Fruit fly (Drosophila melanogaster): ENCODE data around the gene vls.
A peak's percentile ranks its signal among the peaks of the same experiment; 100 is the strongest.

The vls gene

DNA sequence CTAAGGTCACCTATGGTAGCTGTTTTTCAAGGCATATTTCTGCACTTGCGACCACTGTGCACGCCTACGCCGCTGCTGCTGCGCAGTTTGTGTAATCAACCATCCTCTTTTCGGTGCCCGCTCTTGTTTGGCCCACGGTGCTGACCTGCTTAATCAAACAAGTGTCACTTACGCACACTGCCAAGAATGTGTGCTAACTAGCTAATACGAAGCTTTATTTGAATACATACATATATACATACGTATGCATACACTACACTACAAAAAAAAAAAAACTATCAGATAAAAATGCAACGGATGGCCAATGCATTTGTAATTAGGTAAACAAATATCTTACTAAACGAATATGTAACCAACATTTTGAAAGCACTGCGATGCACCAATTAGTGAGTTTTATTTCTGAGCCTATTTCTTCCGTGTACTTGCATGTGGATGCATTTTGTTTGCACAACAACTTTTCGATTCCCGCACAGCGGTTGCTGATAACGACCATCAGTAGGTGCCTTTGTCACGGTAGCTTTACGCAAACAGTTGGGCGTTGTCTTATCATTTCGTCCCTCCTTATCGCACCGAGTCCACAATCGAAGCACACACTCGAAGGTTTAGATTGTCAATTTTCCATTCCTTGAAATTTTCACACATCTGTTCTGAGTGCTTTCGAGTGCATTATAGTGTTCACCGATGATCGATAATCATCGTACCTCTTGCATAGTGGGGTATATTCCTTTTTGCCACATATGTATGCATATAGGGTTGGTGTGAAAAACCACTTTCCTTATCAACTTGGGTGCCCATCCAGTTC, 21.0 kb upstream of the vls start (continued):
- TF ChIP-seq Neu2 (GFP tag; optimal IDR thresholded peaks at IDR 0.05; ENCODE audit: borderline replicate concordance): no peak
- no peak for TF ChIP-seq Lpt (GFP tag; optimal IDR thresholded peaks at IDR 0.05)
- TF ChIP-seq CG8478 (optimal IDR thresholded peaks at IDR 0.05): no peak
- peak; percentile 84 for TF ChIP-seq HLH3B (GFP tag; IDR thresholded peaks at IDR 0.05)
- peak; percentile 67 for TF ChIP-seq CG17612 (GFP tag; IDR thresholded peaks at IDR 0.05)
- TF ChIP-seq Deaf1 (tag; optimal IDR thresholded peaks at IDR 0.05): peak; percentile 89
- peak; percentile 67 for TF ChIP-seq cas (GFP tag; IDR thresholded peaks at IDR 0.05)
- peak; percentile 77 for TF ChIP-seq CG6683 (GFP tag; optimal IDR thresholded peaks at IDR 0.05)
- TF ChIP-seq CG12071 (GFP tag; optimal IDR thresholded peaks at IDR 0.05): peak; percentile 83
- peak; percentile 78 for TF ChIP-seq Camta (GFP tag; optimal IDR thresholded peaks at IDR 0.05)
- TF ChIP-seq odd (GFP tag; optimal IDR thresholded peaks at IDR 0.05): peak; percentile 82
- TF ChIP-seq grn (GFP tag; optimal IDR thresholded peaks at IDR 0.05): peak; percentile 95
- TF ChIP-seq BEAF-32 (GFP tag; optimal IDR thresholded peaks at IDR 0.05): no peak
- peak; percentile 63 for TF ChIP-seq mam (GFP tag; optimal IDR thresholded peaks at IDR 0.05)
- TF ChIP-seq dmrt11E (tag; optimal IDR thresholded peaks at IDR 0.05): peak; percentile 80
- peak; percentile 58 for TF ChIP-seq repo (GFP tag; optimal IDR thresholded peaks at IDR 0.05)
- TF ChIP-seq hth (optimal IDR thresholded peaks at IDR 0.05): no peak
- TF ChIP-seq CG6813 (GFP tag; optimal IDR thresholded peaks at IDR 0.05): peak; percentile 74
- TF ChIP-seq trh (GFP tag; optimal IDR thresholded peaks at IDR 0.05): peak; percentile 63
- TF ChIP-seq CG31388 (GFP tag; optimal IDR thresholded peaks at IDR 0.05): no peak
- peak; percentile 71 for TF ChIP-seq Six4 (GFP tag; optimal IDR thresholded peaks at IDR 0.05)
- peak; percentile 77 for TF ChIP-seq fd64A (GFP tag; optimal IDR thresholded peaks at IDR 0.05)
- TF ChIP-seq CG14014 (GFP tag; IDR thresholded peaks at IDR 0.05): peak; percentile 86
- peak; percentile 77 for TF ChIP-seq Optix (GFP tag; IDR thresholded peaks at IDR 0.05)
- TF ChIP-seq CTCF (GFP tag; optimal IDR thresholded peaks at IDR 0.05): peak; percentile 40
- TF ChIP-seq her (GFP tag; optimal IDR thresholded peaks at IDR 0.05): peak; percentile 77
- peak; percentile 66 for TF ChIP-seq CG9876 (GFP tag; optimal IDR thresholded peaks at IDR 0.05)
- TF ChIP-seq kay (GFP tag; optimal IDR thresholded peaks at IDR 0.05): peak; percentile 71
- TF ChIP-seq Doc2 (GFP tag; IDR thresholded peaks at IDR 0.05): peak; percentile 42; the same call in 1 of the 2 replicates
- no peak for TF ChIP-seq yki (optimal IDR thresholded peaks at IDR 0.05)
- TF ChIP-seq chif (GFP tag; optimal IDR thresholded peaks at IDR 0.05): peak; percentile 79 to 86
- TF ChIP-seq fd102C (GFP tag; optimal IDR thresholded peaks at IDR 0.05): peak; percentile 43
- TF ChIP-seq CG7963 (GFP tag; IDR thresholded peaks at IDR 0.05; ENCODE audit: partially characterized antibody): no peak
- peak; percentile 91 for TF ChIP-seq gt (GFP tag; IDR thresholded peaks at IDR 0.05)
- TF ChIP-seq CG8359 (GFP tag; optimal IDR thresholded peaks at IDR 0.05; ENCODE audit: borderline replicate concordance): peak; percentile 56
- TF ChIP-seq CG2875 (GFP tag; optimal IDR thresholded peaks at IDR 0.05): peak; percentile 87
- TF ChIP-seq NFAT (GFP tag; IDR thresholded peaks at IDR 0.05): peak; percentile 15; the same call in 1 of the 2 replicates
- TF ChIP-seq nom (GFP tag; optimal IDR thresholded peaks at IDR 0.05): peak; percentile 47
- TF ChIP-seq NfI (GFP tag; optimal IDR thresholded peaks at IDR 0.05): peak; percentile 78
- no peak for TF ChIP-seq gfzf (GFP tag; optimal IDR thresholded peaks at IDR 0.05)
- peak; percentile 41 for TF ChIP-seq CG4328 (GFP tag; optimal IDR thresholded peaks at IDR 0.05)
- peak; percentile 62 for TF ChIP-seq D19B (GFP tag; optimal IDR thresholded peaks at IDR 0.05)
- TF ChIP-seq CG2199 (GFP tag; IDR thresholded peaks at IDR 0.05): peak; percentile 79; the same call in 1 of the 3 replicates
- peak; percentile 78 for TF ChIP-seq CG9609 (GFP tag; optimal IDR thresholded peaks at IDR 0.05)
- peak; percentile 80 for TF ChIP-seq fd96Cb (tag; optimal IDR thresholded peaks at IDR 0.05)
- no peak for TF ChIP-seq pzg (GFP tag; optimal IDR thresholded peaks at IDR 0.05)
- peak; percentile 86 for TF ChIP-seq CG11504 (tag; optimal IDR thresholded peaks at IDR 0.05)
- TF ChIP-seq Gsc (GFP tag; IDR thresholded peaks at IDR 0.05): peak; percentile 66; the same call in 1 of the 2 replicates
- peak; percentile 81 for TF ChIP-seq pho (GFP tag; optimal IDR thresholded peaks at IDR 0.05)
- TF ChIP-seq twi (tag; optimal IDR thresholded peaks at IDR 0.05): peak; percentile 55

Data from whole organism, embryonic.